Worm (Caenorhabditis elegans): Measurements from ENCODE around the gene B0280.2.

B0280.2 gene

DNA sequence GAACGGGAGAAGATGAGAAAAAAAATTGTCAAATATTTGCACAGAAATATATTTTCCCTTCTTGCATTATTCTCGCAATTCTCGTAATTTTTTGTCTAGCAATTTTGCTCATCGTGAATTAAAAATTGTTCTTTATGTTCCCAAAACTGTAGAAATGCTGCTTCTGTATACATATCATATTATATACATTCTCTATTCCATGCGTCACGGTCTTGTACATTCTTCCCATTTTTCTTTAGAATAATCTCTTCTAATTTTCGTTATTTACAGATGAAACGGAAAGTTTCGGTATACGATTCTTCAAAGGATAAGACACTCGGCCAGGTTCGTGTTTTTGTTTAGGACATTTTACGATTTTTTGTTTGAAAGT lies 43.1 kb downstream of the B0280.2 start, which contains the start of gene acs-4:
Gene acs-4 (plus strand): TSS at position 271 of the 370 bp plus-strand sequence.
- TF ChIP-seq scrt-1 (GFP tag; IDR thresholded peaks at IDR 0.05) (no peak), aly-1 (tag; optimal IDR thresholded peaks at IDR 0.05) (no peak), B0310.2 (tag; optimal IDR thresholded peaks at IDR 0.05) (no peak), tbx-37 (GFP tag; conservative IDR thresholded peaks at IDR 0.05) (no peak), hmg-4 (GFP tag; optimal IDR thresholded peaks at IDR 0.05) (no peak), sea-1 (GFP tag; conservative IDR thresholded peaks at IDR 0.05) (no peak), ets-7 (tag; optimal IDR thresholded peaks at IDR 0.05) (no peak), flt-1 (GFP tag; IDR thresholded peaks at IDR 0.05) (no peak), pes-1 (GFP tag; IDR thresholded peaks at IDR 0.05) (no peak)

ce11 chrIII:7170090-7170489 lies 45.6 kb downstream of the B0280.2 start:
- TF ChIP-seq B0310.2 (tag; optimal IDR thresholded peaks at IDR 0.05) = no peak
- no peak for TF ChIP-seq hmbx-1 (tag; optimal IDR thresholded peaks at IDR 0.05)
